Fruit fly (Drosophila melanogaster): ENCODE measurements around the gene CG33128.

CG33128 gene

dm6 chr2L:1520191-1520590 is 26.3 kb downstream of the CG33128 start, which contains the start of gene Or22a:
Gene Or22a, plus strand, starts transcription at chr2L:1520491.
- TF ChIP-seq CG34367 (tag; optimal IDR thresholded peaks at IDR 0.05) (no peak), D1 (tag; optimal IDR thresholded peaks at IDR 0.05) (no peak), CG14655 (GFP tag; optimal IDR thresholded peaks at IDR 0.05) (no peak), fd96Ca (GFP tag; IDR thresholded peaks at IDR 0.05) (no peak), CG12605 (GFP tag; IDR thresholded peaks at IDR 0.05) (no peak), CG32121 (GFP tag; IDR thresholded peaks at IDR 0.05) (no peak), Ets98B (GFP tag; IDR thresholded peaks at IDR 0.05) (no peak), Snoo (tag; optimal IDR thresholded peaks at IDR 0.05) (no peak), rn (GFP tag; IDR thresholded peaks at IDR 0.05) (no peak), CG13204 (GFP tag; optimal IDR thresholded peaks at IDR 0.05) (no peak), CG8159 (tag; optimal IDR thresholded peaks at IDR 0.05) (no peak), CG8301 (tag; optimal IDR thresholded peaks at IDR 0.05) (no peak)

dm6 chr2L:1522397-1522796 is 28.5 kb downstream of the CG33128 start, which contains the start of gene Or22b:
Gene Or22b, plus strand, starts transcription at chr2L:1522697.
- no peak for TF ChIP-seq Pif1B (GFP tag; optimal IDR thresholded peaks at IDR 0.05)
- TF ChIP-seq rn (GFP tag; IDR thresholded peaks at IDR 0.05), result no peak
- no peak for TF ChIP-seq CG34367 (tag; optimal IDR thresholded peaks at IDR 0.05)
- no peak for TF ChIP-seq Pif1A (GFP tag; optimal IDR thresholded peaks at IDR 0.05)
- TF ChIP-seq CG8301 (tag; optimal IDR thresholded peaks at IDR 0.05), result no peak
- no peak for TF ChIP-seq CG15710 (tag; optimal IDR thresholded peaks at IDR 0.05)
- no peak for TF ChIP-seq CG10348 (GFP tag; IDR thresholded peaks at IDR 0.05)
- no peak for TF ChIP-seq Snoo (tag; optimal IDR thresholded peaks at IDR 0.05)
- no peak for TF ChIP-seq CG14655 (GFP tag; optimal IDR thresholded peaks at IDR 0.05)
- no peak for TF ChIP-seq Ets98B (GFP tag; IDR thresholded peaks at IDR 0.05)

dm6 chr2L:1535231-1535630 is 41.4 kb downstream of the CG33128 start:
- TF ChIP-seq Ets98B (GFP tag; IDR thresholded peaks at IDR 0.05), result peak; percentile 72
- TF ChIP-seq Snoo (tag; optimal IDR thresholded peaks at IDR 0.05), result no peak
- no peak for TF ChIP-seq CG9948 (tag; optimal IDR thresholded peaks at IDR 0.05)
- TF ChIP-seq CG17806 (tag; optimal IDR thresholded peaks at IDR 0.05), result no peak
- no peak for TF ChIP-seq rn (GFP tag; IDR thresholded peaks at IDR 0.05)
- TF ChIP-seq CG8301 (tag; optimal IDR thresholded peaks at IDR 0.05), result peak; percentile 22
- peak; percentile 11; the same call in 1 of the 3 replicates for TF ChIP-seq CG4496 (GFP tag; IDR thresholded peaks at IDR 0.05)
- TF ChIP-seq fd96Ca (GFP tag; IDR thresholded peaks at IDR 0.05), result no peak
- no peak for TF ChIP-seq CG13204 (GFP tag; optimal IDR thresholded peaks at IDR 0.05)
- no peak for TF ChIP-seq CG12605 (GFP tag; IDR thresholded peaks at IDR 0.05)
- peak; percentile 68 for TF ChIP-seq CG32121 (GFP tag; IDR thresholded peaks at IDR 0.05)

- TF ChIP-seq Ets98B (GFP tag; IDR thresholded peaks at IDR 0.05) (no peak), Pif1B (GFP tag; optimal IDR thresholded peaks at IDR 0.05) (no peak), CG8159 (tag; optimal IDR thresholded peaks at IDR 0.05) (no peak), fd96Ca (GFP tag; IDR thresholded peaks at IDR 0.05) (no peak), CG14655 (GFP tag; optimal IDR thresholded peaks at IDR 0.05) (peak; percentile 74), rn (GFP tag; IDR thresholded peaks at IDR 0.05) (no peak), EcR (GFP tag; optimal IDR thresholded peaks at IDR 0.05) (no peak), Snoo (tag; optimal IDR thresholded peaks at IDR 0.05) (no peak), CG10348 (GFP tag; IDR thresholded peaks at IDR 0.05) (no peak), CG34367 (tag; optimal IDR thresholded peaks at IDR 0.05) (no peak), gl (tag; optimal IDR thresholded peaks at IDR 0.05) (no peak), Pif1A (GFP tag; optimal IDR thresholded peaks at IDR 0.05) (no peak), CG8301 (tag; optimal IDR thresholded peaks at IDR 0.05) (peak; percentile 69), CG32121 (GFP tag; IDR thresholded peaks at IDR 0.05) (no peak), D1 (tag; optimal IDR thresholded peaks at IDR 0.05) (no peak), CG17806 (tag; optimal IDR thresholded peaks at IDR 0.05) (no peak), CG9948 (tag; optimal IDR thresholded peaks at IDR 0.05) (no peak)
These were observed 44.3 kb downstream of the CG33128 start for dm6 chr2L:1538132-1538531.

All from whole organism, pupa.